Worm (Caenorhabditis elegans) whole organism, young adult: ENCODE measurements around the gene F41C6.4.
A peak's percentile ranks its signal among the peaks of the same experiment; 100 is the strongest.

Experiments
- B0019.2 ChIP-seq: fragments of 200-800 bp; sonication (Bioruptor generic); conservative IDR thresholded peaks from 2 replicates; pipeline ENCODE4 v1.3.6; 2022; ENCODE audit warnings: missing genetic modification reagents, missing genetic modification characterization, missing compliant biosample characterization
- D2030.7 ChIP-seq: fragments of 200-800 bp; sonication (Bioruptor generic); IDR thresholded peaks from 2 replicates; pipeline ENCODE4 v1.3.6; 2022; ENCODE audit warnings: missing genetic modification reagents, missing genetic modification characterization, missing compliant biosample characterization
- F37B4.10 ChIP-seq: fragments of 200-800 bp; sonication (Bioruptor generic); IDR thresholded peaks from 2 replicates; pipeline ENCODE4 v1.3.6; 2022; ENCODE audit warnings: missing genetic modification characterization, missing compliant biosample characterization
- F57A8.1 ChIP-seq: fragments of 200-800 bp; sonication (Bioruptor generic); optimal IDR thresholded peaks from 2 replicates; lab custom pipeline; 2018; ENCODE audit warnings: mild to moderate bottlenecking, missing genetic modification characterization, moderate library complexity, missing compliant biosample characterization
- F57C9.4 ChIP-seq: sonication (generic microtip); optimal IDR thresholded peaks from 2 replicates; lab custom pipeline; 2017; ENCODE audit warnings: mild to moderate bottlenecking, missing genetic modification characterization, missing compliant biosample characterization
- K11D2.4 ChIP-seq: fragments of 200-800 bp; sonication (Bioruptor generic); IDR thresholded peaks from 2 replicates; pipeline ENCODE4 v1.3.6; 2022; ENCODE audit warnings: missing genetic modification reagents, missing genetic modification characterization, missing compliant biosample characterization
- K12H6.12 ChIP-seq: fragments of 200-800 bp; sonication (Bioruptor generic); optimal IDR thresholded peaks from 2 replicates; lab custom pipeline; 2018; ENCODE audit warnings: mild to moderate bottlenecking, missing genetic modification characterization, missing compliant biosample characterization
- T26A5.8 ChIP-seq: sonication (generic microtip); optimal IDR thresholded peaks from 2 replicates; lab custom pipeline; 2016; ENCODE audit warnings: missing genetic modification characterization, missing compliant biosample characterization
- Y53G8AR.9 ChIP-seq: fragments of 200-800 bp; sonication (Bioruptor generic); conservative IDR thresholded peaks from 2 replicates; pipeline ENCODE4 v1.3.6; 2022; ENCODE audit warnings: missing genetic modification reagents, missing genetic modification characterization, missing compliant biosample characterization
- Y67H2A.10 ChIP-seq: fragments of 200-800 bp; sonication (Bioruptor generic); conservative IDR thresholded peaks from 2 replicates; pipeline ENCODE4 v1.3.6; 2022; ENCODE audit warnings: missing genetic modification reagents, missing genetic modification characterization, missing compliant biosample characterization
- Y79H2A.3 ChIP-seq: fragments of 200-800 bp; sonication (Bioruptor generic); conservative IDR thresholded peaks from 2 replicates; pipeline ENCODE4 v1.3.6; 2022; ENCODE audit warnings: missing genetic modification reagents, missing genetic modification characterization, missing compliant biosample characterization
- Y95B8A.8 ChIP-seq: fragments of 200-800 bp; sonication (Bioruptor generic); IDR thresholded peaks from 2 replicates; pipeline ENCODE4 v1.3.6; 2022; ENCODE audit warnings: missing genetic modification reagents, missing genetic modification characterization, missing compliant biosample characterization
- atf-7 ChIP-seq: sonication (generic microtip); optimal IDR thresholded peaks from 2 replicates; lab custom pipeline; 2017; ENCODE audit warnings: mild to moderate bottlenecking, missing genetic modification characterization, missing compliant biosample characterization
- athp-1 ChIP-seq: sonication (generic microtip); optimal IDR thresholded peaks from 2 replicates; lab custom pipeline; 2017; ENCODE audit warnings: mild to moderate bottlenecking, missing genetic modification characterization, missing compliant biosample characterization
- attf-3 ChIP-seq: fragments of 200-800 bp; sonication (Bioruptor generic); conservative IDR thresholded peaks from 2 replicates; pipeline ENCODE4 v1.3.6; 2022; ENCODE audit warnings: missing genetic modification reagents, missing genetic modification characterization, missing compliant biosample characterization
- attf-5 ChIP-seq: fragments of 200-800 bp; sonication (Bioruptor generic); optimal IDR thresholded peaks from 2 replicates; lab custom pipeline; 2018; ENCODE audit warnings: mild to moderate bottlenecking, missing genetic modification characterization, missing compliant biosample characterization
- attf-6 ChIP-seq: fragments of 200-800 bp; sonication (Bioruptor generic); IDR thresholded peaks from 2 replicates; pipeline ENCODE4 v1.3.6; 2022; ENCODE audit warnings: missing genetic modification reagents, missing genetic modification characterization, missing compliant biosample characterization
- ceh-100 ChIP-seq: fragments of 200-800 bp; sonication (Bioruptor generic); IDR thresholded peaks from 2 replicates; pipeline ENCODE4 v1.3.6; 2022; ENCODE audit warnings: missing genetic modification reagents, missing genetic modification characterization, missing compliant biosample characterization
- ceh-40 ChIP-seq: fragments of 200-800 bp; sonication (Bioruptor generic); IDR thresholded peaks from 2 replicates; pipeline ENCODE4 v1.3.6; 2022; ENCODE audit warnings: missing genetic modification characterization, missing compliant biosample characterization
- ceh-58 ChIP-seq: fragments of 200-800 bp; sonication (Bioruptor generic); IDR thresholded peaks from 2 replicates; pipeline ENCODE4 v1.3.6; 2022; ENCODE audit warnings: missing genetic modification characterization, missing compliant biosample characterization
- ceh-91 ChIP-seq: fragments of 200-800 bp; sonication (Bioruptor generic); IDR thresholded peaks from 2 replicates; pipeline ENCODE4 v1.3.6; 2022; ENCODE audit warnings: missing genetic modification reagents, missing genetic modification characterization, missing compliant biosample characterization
- dpff-1 ChIP-seq: sonication (generic microtip); optimal IDR thresholded peaks from 2 replicates; lab custom pipeline; 2017; ENCODE audit warnings: mild to moderate bottlenecking, missing genetic modification characterization, missing compliant biosample characterization
- efl-1 ChIP-seq: fragments of 150-350 bp; optimal IDR thresholded peaks from 2 replicates; lab custom pipeline; 2014; ENCODE audit warnings: missing biosample characterization, missing genetic modification reagents, missing genetic modification characterization
- fkh-3 ChIP-seq: sonication (generic microtip); optimal IDR thresholded peaks from 2 replicates; lab custom pipeline; 2016; ENCODE audit warnings: mild to moderate bottlenecking, missing genetic modification characterization, missing compliant biosample characterization
- gei-17 ChIP-seq: fragments of 200-800 bp; sonication (Bioruptor generic); optimal IDR thresholded peaks from 2 replicates; lab custom pipeline; 2018; ENCODE audit warnings: mild to moderate bottlenecking, missing genetic modification characterization, missing compliant biosample characterization
- hlh-12 ChIP-seq: sonication (generic microtip); optimal IDR thresholded peaks from 2 replicates; lab custom pipeline; 2016; ENCODE audit warnings: missing genetic modification characterization, missing compliant biosample characterization
- hmg-1.2 ChIP-seq: fragments of 200-800 bp; sonication (Bioruptor generic); IDR thresholded peaks from 2 replicates; pipeline ENCODE4 v1.3.6; 2022; ENCODE audit warnings: missing genetic modification reagents, missing genetic modification characterization, missing compliant biosample characterization
- hrde-1 ChIP-seq: sonication (generic microtip); optimal IDR thresholded peaks from 2 replicates; lab custom pipeline; 2016; ENCODE audit warnings: missing genetic modification characterization, mild to moderate bottlenecking, missing compliant biosample characterization, moderate library complexity, missing genotype, missing genetic modification reagents, borderline replicate concordance
- lin-26 ChIP-seq: fragments of 200-800 bp; sonication (Bioruptor generic); IDR thresholded peaks from 2 replicates; pipeline ENCODE4 v1.3.6; 2022; ENCODE audit warnings: missing genetic modification reagents, missing genetic modification characterization, missing compliant biosample characterization
- lin-40 ChIP-seq: sonication (generic microtip); optimal IDR thresholded peaks from 2 replicates; lab custom pipeline; 2016; ENCODE audit warnings: missing genetic modification characterization, mild to moderate bottlenecking, missing compliant biosample characterization, missing genotype, missing genetic modification reagents
- lsl-1 ChIP-seq: fragments of 200-800 bp; sonication (Bioruptor generic); optimal IDR thresholded peaks from 2 replicates; lab custom pipeline; 2018; ENCODE audit warnings: mild to moderate bottlenecking, missing genetic modification characterization, moderate library complexity, missing compliant biosample characterization
- madf-10 ChIP-seq: sonication (generic microtip); optimal IDR thresholded peaks from 2 replicates; lab custom pipeline; 2016; ENCODE audit warnings: mild to moderate bottlenecking, missing genetic modification characterization, missing compliant biosample characterization
- madf-8 ChIP-seq: fragments of 200-800 bp; sonication (Bioruptor generic); conservative IDR thresholded peaks from 2 replicates; pipeline ENCODE4 v1.3.6; 2022; ENCODE audit warnings: missing genetic modification reagents, missing genetic modification characterization, missing compliant biosample characterization
- mxl-1 ChIP-seq: sonication (generic microtip); optimal IDR thresholded peaks from 2 replicates; lab custom pipeline; 2016; ENCODE audit warnings: missing genetic modification characterization, missing compliant biosample characterization
- nfya-2 ChIP-seq: fragments of 200-800 bp; sonication (Bioruptor generic); IDR thresholded peaks from 2 replicates; pipeline ENCODE4 v1.3.6; 2022; ENCODE audit warnings: missing genetic modification reagents, missing genetic modification characterization, missing compliant biosample characterization
- nfyb-1 ChIP-seq: fragments of 200-800 bp; sonication (Bioruptor generic); IDR thresholded peaks from 2 replicates; pipeline ENCODE4 v1.3.6; 2022; ENCODE audit warnings: missing genetic modification reagents, missing genetic modification characterization, missing compliant biosample characterization
- nhr-27 ChIP-seq: fragments of 200-800 bp; sonication (Bioruptor generic); optimal IDR thresholded peaks from 2 replicates; lab custom pipeline; 2018; ENCODE audit warnings: mild to moderate bottlenecking, missing genetic modification characterization, moderate library complexity, missing compliant biosample characterization
- nhr-90 ChIP-seq: sonication (generic microtip); optimal IDR thresholded peaks from 2 replicates; lab custom pipeline; 2016; ENCODE audit warnings: missing genotype, mild to moderate bottlenecking, missing genetic modification characterization, missing compliant biosample characterization
- rcor-1 ChIP-seq: fragments of 200-800 bp; sonication (Bioruptor generic); IDR thresholded peaks from 2 replicates; pipeline ENCODE4 v1.3.6; 2022; ENCODE audit warnings: missing genetic modification reagents, missing genetic modification characterization, missing compliant biosample characterization
- sdz-38 ChIP-seq: sonication (generic microtip); optimal IDR thresholded peaks from 2 replicates; lab custom pipeline; 2016; ENCODE audit warnings: missing genotype, missing genetic modification characterization, missing compliant biosample characterization
- sea-2 ChIP-seq: fragments of 200-800 bp; sonication (Bioruptor generic); IDR thresholded peaks from 2 replicates; pipeline ENCODE4 v1.3.6; 2022; ENCODE audit warnings: missing genetic modification characterization, missing compliant biosample characterization
- somi-1 ChIP-seq: fragments of 200-800 bp; sonication (Bioruptor generic); optimal IDR thresholded peaks from 2 replicates; lab custom pipeline; 2018; ENCODE audit warnings: mild to moderate bottlenecking, missing genetic modification characterization, missing compliant biosample characterization
- sptf-2 ChIP-seq: fragments of 200-800 bp; sonication (Bioruptor generic); optimal IDR thresholded peaks from 2 replicates; lab custom pipeline; 2018; ENCODE audit warnings: mild to moderate bottlenecking, missing genetic modification characterization, missing compliant biosample characterization
- tbx-9 ChIP-seq: sonication (generic microtip); optimal IDR thresholded peaks from 2 replicates; lab custom pipeline; 2016; ENCODE audit warnings: borderline replicate concordance, missing genetic modification characterization, inconsistent platforms, missing compliant biosample characterization
- tlf-1 ChIP-seq: fragments of 200-800 bp; sonication (Bioruptor generic); optimal IDR thresholded peaks from 2 replicates; lab custom pipeline; 2018; ENCODE audit warnings: mild to moderate bottlenecking, missing genetic modification characterization, missing compliant biosample characterization
- unc-62 ChIP-seq: fragments of 150-350 bp; optimal IDR thresholded peaks from 2 replicates; lab custom pipeline; 2014; ENCODE audit warnings: missing biosample characterization, missing genetic modification reagents, missing genetic modification characterization
- zfh-2 ChIP-seq: fragments of 200-800 bp; sonication (Bioruptor generic); conservative IDR thresholded peaks from 2 replicates; pipeline ENCODE4 v1.3.6; 2022; ENCODE audit warnings: missing genetic modification reagents, missing genetic modification characterization, missing compliant biosample characterization
- ztf-18 ChIP-seq: sonication (generic microtip); optimal IDR thresholded peaks from 2 replicates; lab custom pipeline; 2016; ENCODE audit warnings: missing genotype, mild to moderate bottlenecking, missing genetic modification characterization, missing compliant biosample characterization
- ztf-25 ChIP-seq: fragments of 200-800 bp; sonication (Bioruptor generic); IDR thresholded peaks from 2 replicates; pipeline ENCODE4 v1.3.6; 2022; ENCODE audit warnings: missing genetic modification reagents, missing genetic modification characterization, missing compliant biosample characterization
- ztf-26 ChIP-seq: sonication (generic microtip); optimal IDR thresholded peaks from 2 replicates; lab custom pipeline; 2017; ENCODE audit warnings: missing genetic modification characterization, missing compliant biosample characterization

F41C6.4 gene

DNA sequence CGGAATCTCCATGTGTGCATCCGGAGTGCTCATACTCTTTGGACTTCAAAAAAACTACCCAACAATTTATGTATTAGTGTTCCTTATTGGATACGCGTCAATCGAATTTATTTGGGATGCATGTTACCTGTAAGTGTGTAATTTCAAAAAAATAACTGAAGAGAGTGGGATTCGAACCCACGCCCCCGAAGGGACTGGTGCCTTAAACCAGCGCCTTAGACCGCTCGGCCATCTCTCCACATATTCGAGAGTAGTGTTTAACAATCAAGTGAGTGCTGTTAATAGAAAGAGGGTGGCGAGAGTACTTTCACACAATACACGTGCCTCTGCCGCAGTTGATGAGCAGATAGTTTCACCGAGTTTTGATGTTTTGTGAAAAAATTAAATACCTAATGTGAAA is 28.3 kb upstream of the F41C6.4 start (continued):
- TF ChIP-seq ceh-100 (GFP tag; lab: Robert Waterston, UW) (peak; percentile 59), sptf-2 (peak; percentile 37), K11D2.4 (GFP tag; lab: Robert Waterston, UW) (0 out of 2 replicates have a peak, but pooled peaks have one; percentile 11), lsl-1 (no peak), lin-26 (GFP tag; lab: Robert Waterston, UW) (no peak; the same call in 1 of the 2 replicates), attf-3 (GFP tag; lab: Robert Waterston, UW) (no peak), nhr-90 (tag; lab: Kevin White, UChicago) (peak; percentile 82), attf-5 (GFP tag; lab: Kevin White, UChicago) (peak; percentile 55), F57C9.4 (no peak), ztf-26 (tag; lab: Kevin White, UChicago) (no peak), efl-1 (GFP tag; lab: Kevin White, UChicago) (no peak), Y53G8AR.9 (peak; percentile 47; the same call in 1 of the 2 replicates), K12H6.12 (tag; lab: Kevin White, UChicago) (peak; percentile 43), nfya-2 (GFP tag; lab: Robert Waterston, UW) (no peak), rcor-1 (GFP tag; lab: Robert Waterston, UW) (peak; percentile 50; the same call in 1 of the 2 replicates), nhr-27 (tag; lab: Kevin White, UChicago) (no peak), nfyb-1 (GFP tag; lab: Robert Waterston, UW) (peak; percentile 82), mxl-1 (tag; lab: Kevin White, UChicago) (peak; percentile 72), B0019.2 (GFP tag; lab: Robert Waterston, UW) (0 out of 2 replicates have a peak, but pooled peaks have one; percentile 7), athp-1 (tag; lab: Kevin White, UChicago) (no peak), fkh-3 (tag; lab: Kevin White, UChicago) (peak; percentile 72), atf-7 (tag; lab: Kevin White, UChicago) (no peak), madf-10 (peak; percentile 49), tbx-9 (tag; lab: Kevin White, UChicago) (no peak), Y79H2A.3 (no peak), ceh-40 (GFP tag; lab: Robert Waterston, UW) (peak; percentile 85; the same call in 1 of the 2 replicates), gei-17 (peak; percentile 48), hmg-1.2 (peak; percentile 80), F37B4.10 (GFP tag; lab: Robert Waterston, UW) (no peak), dpff-1 (tag; lab: Kevin White, UChicago) (no peak), ceh-58 (no peak), madf-8 (GFP tag; lab: Robert Waterston, UW) (no peak), ceh-91 (GFP tag; lab: Robert Waterston, UW) (no peak), ztf-18 (tag; lab: Kevin White, UChicago) (no peak), zfh-2 (GFP tag; lab: Robert Waterston, UW) (no peak), Y95B8A.8 (no peak), hrde-1 (tag; lab: Kevin White, UChicago) (peak; percentile 71), Y67H2A.10 (GFP tag; lab: Robert Waterston, UW) (no peak), unc-62 (GFP tag; lab: Kevin White, UChicago) (no peak), sea-2 (GFP tag; lab: Robert Waterston, UW) (no peak), somi-1 (GFP tag; lab: Kevin White, UChicago) (peak; percentile 47), sdz-38 (tag; lab: Kevin White, UChicago) (no peak), attf-6 (GFP tag; lab: Robert Waterston, UW) (0 out of 2 replicates have a peak, but pooled peaks have one; percentile 56), lin-40 (tag; lab: Kevin White, UChicago) (peak; percentile 68), ztf-25 (GFP tag; lab: Robert Waterston, UW) (0 out of 2 replicates have a peak, but pooled peaks have one; percentile 67), T26A5.8 (tag; lab: Kevin White, UChicago) (peak; percentile 34), F57A8.1 (GFP tag; lab: Kevin White, UChicago) (no peak), D2030.7 (GFP tag; lab: Robert Waterston, UW) (peak; percentile 69), hlh-12 (tag; lab: Kevin White, UChicago) (peak; percentile 46), tlf-1 (peak; percentile 12)
